Fruit fly (Drosophila melanogaster): ENCODE measurements around the gene CG2258.

CG2258 gene

DNA sequence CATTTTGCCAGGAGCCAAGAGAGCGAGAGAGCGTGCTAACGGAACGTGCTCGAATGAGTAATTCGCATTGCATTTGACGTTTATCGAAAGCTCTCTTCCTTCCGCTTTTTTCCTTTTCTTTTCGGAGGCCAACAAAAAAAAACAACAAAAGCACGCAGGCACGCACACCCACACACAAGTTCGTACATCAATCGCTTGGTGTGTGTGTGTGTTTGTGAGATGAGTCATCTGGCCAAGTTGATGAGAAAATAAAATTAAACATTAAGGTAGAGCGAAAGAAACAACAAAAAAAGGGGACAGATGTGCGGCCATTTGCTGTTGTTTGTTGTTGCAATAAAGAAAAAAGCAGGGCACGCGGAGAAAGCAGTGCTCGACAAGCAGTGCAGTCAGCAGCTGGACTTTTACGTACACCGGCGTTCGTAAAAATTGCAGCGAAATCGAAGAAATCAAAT lies 38.6 kb downstream of the CG2258 start (continued):
- TF ChIP-seq nom (GFP tag; optimal IDR thresholded peaks at IDR 0.05), result peak; percentile 93
- no peak for TF ChIP-seq CG10147 (GFP tag; optimal IDR thresholded peaks at IDR 0.05)
- TF ChIP-seq Bgb (GFP tag; IDR thresholded peaks at IDR 0.05; ENCODE audit: partially characterized antibody), result no peak
- TF ChIP-seq maf-S (GFP tag; optimal IDR thresholded peaks at IDR 0.05), result no peak
- no peak for TF ChIP-seq unpg (GFP tag; optimal IDR thresholded peaks at IDR 0.05)
- TF ChIP-seq ci (GFP tag; IDR thresholded peaks at IDR 0.05), result peak; percentile 51; the same call in 2 of the 3 replicates
- TF ChIP-seq Ets97D (GFP tag; optimal IDR thresholded peaks at IDR 0.05), result peak; percentile 2
- no peak for TF ChIP-seq Fer3 (tag; optimal IDR thresholded peaks at IDR 0.05)
- TF ChIP-seq CG2889 (GFP tag; IDR thresholded peaks at IDR 0.05), result no peak
- peak; percentile 5 for TF ChIP-seq HmgD (GFP tag; optimal IDR thresholded peaks at IDR 0.05)
- no peak for TF ChIP-seq Atf3 (GFP tag; optimal IDR thresholded peaks at IDR 0.05)
- no peak for TF ChIP-seq CG9215 (GFP tag; IDR thresholded peaks at IDR 0.05)
- TF ChIP-seq tup (GFP tag; optimal IDR thresholded peaks at IDR 0.05), result no peak
- peak; percentile 90 for TF ChIP-seq CG4360 (GFP tag; IDR thresholded peaks at IDR 0.05)
- 0 out of 2 replicates have a peak, but pooled peaks have one; percentile 19 for TF ChIP-seq CG13287 (GFP tag; IDR thresholded peaks at IDR 0.05; ENCODE audit: partially characterized antibody)
- no peak for TF ChIP-seq ken (GFP tag; IDR thresholded peaks at IDR 0.05)
- TF ChIP-seq C15 (GFP tag; IDR thresholded peaks at IDR 0.05), result no peak
- TF ChIP-seq Max (GFP tag; optimal IDR thresholded peaks at IDR 0.05), result no peak
- peak; percentile 46 for TF ChIP-seq stwl (tag; optimal IDR thresholded peaks at IDR 0.05)
- TF ChIP-seq cwo (GFP tag; optimal IDR thresholded peaks at IDR 0.05), result no peak
- TF ChIP-seq dpn (GFP tag; optimal IDR thresholded peaks at IDR 0.05), result no peak
- peak; percentile 17; the same call in 1 of the 2 replicates for TF ChIP-seq Rfx (GFP tag; IDR thresholded peaks at IDR 0.05)
- no peak for TF ChIP-seq CG8281 (tag; optimal IDR thresholded peaks at IDR 0.05)
- no peak for TF ChIP-seq Hr3 (GFP tag; optimal IDR thresholded peaks at IDR 0.05)
- no peak for TF ChIP-seq Dll (GFP tag; IDR thresholded peaks at IDR 0.05; ENCODE audit: partially characterized antibody)
- no peak for TF ChIP-seq prd (optimal IDR thresholded peaks at IDR 0.05)
- no peak for TF ChIP-seq prd (GFP tag; IDR thresholded peaks at IDR 0.05)
- no peak for TF ChIP-seq CG11504 (tag; optimal IDR thresholded peaks at IDR 0.05)
- peak; percentile 18; the same call in 1 of the 2 replicates for TF ChIP-seq bbx (GFP tag; IDR thresholded peaks at IDR 0.05; ENCODE audit: partially characterized antibody)
- 0 out of 3 replicates have a peak, but pooled peaks have one; percentile 40 for TF ChIP-seq z (GFP tag; IDR thresholded peaks at IDR 0.05)
- no peak for TF ChIP-seq phol (tag; optimal IDR thresholded peaks at IDR 0.05)
- TF ChIP-seq Med (GFP tag), result peak; percentile 60
- peak in 1 of 2 experiments; percentile 50 for TF ChIP-seq Trl (optimal IDR thresholded peaks at IDR 0.05)
- TF ChIP-seq Trl (GFP tag; optimal IDR thresholded peaks at IDR 0.05), result no peak
- no peak for TF ChIP-seq CG15011 (GFP tag; optimal IDR thresholded peaks at IDR 0.05)
- no peak for TF ChIP-seq CG5180 (GFP tag; optimal IDR thresholded peaks at IDR 0.05)
- peak; percentile 31 for TF ChIP-seq da (GFP tag; optimal IDR thresholded peaks at IDR 0.05)
- TF ChIP-seq lbe (GFP tag; optimal IDR thresholded peaks at IDR 0.05), result peak; percentile 36
- TF ChIP-seq CG1233 (GFP tag; optimal IDR thresholded peaks at IDR 0.05), result no peak
- no peak for TF ChIP-seq CG43689 (GFP tag; IDR thresholded peaks at IDR 0.05)
- TF ChIP-seq dimm (GFP tag; IDR thresholded peaks at IDR 0.05), result no peak
- TF ChIP-seq shn (GFP tag; optimal IDR thresholded peaks at IDR 0.05), result no peak
- TF ChIP-seq slbo (GFP tag; IDR thresholded peaks at IDR 0.05), result 0 out of 2 replicates have a peak, but pooled peaks have one; percentile 5
- TF ChIP-seq kay (GFP tag; optimal IDR thresholded peaks at IDR 0.05), result peak; percentile 85
- TF ChIP-seq fd96Cb (tag; optimal IDR thresholded peaks at IDR 0.05), result no peak
- peak; percentile 98 for TF ChIP-seq CG31365 (tag; optimal IDR thresholded peaks at IDR 0.05)
- TF ChIP-seq Mes4 (GFP tag; optimal IDR thresholded peaks at IDR 0.05), result no peak
- peak in 1 of 2 experiments; percentile 71 for TF ChIP-seq Dfd (GFP tag; optimal IDR thresholded peaks at IDR 0.05)
- TF ChIP-seq bab2 (GFP tag; optimal IDR thresholded peaks at IDR 0.05), result no peak
- no peak for TF ChIP-seq CG1792 (GFP tag; optimal IDR thresholded peaks at IDR 0.05)

All from whole organism, embryonic.